Fruit fly (Drosophila melanogaster) whole organism, embryonic: Measurements from ENCODE around the gene Cyp18a1.

ENCODE experiments used
- Aef1 ChIP-seq: fragments of 200-800 bp; sonication (Bioruptor generic); IDR thresholded peaks from 3 replicates; pipeline ENCODE4 v1.3.6; 2022; ENCODE audit warnings: missing biosample characterization, missing genetic modification characterization
- Asciz ChIP-seq: fragments of 200-800 bp; sonication (Bioruptor generic); optimal IDR thresholded peaks from 2 replicates; lab custom pipeline; 2017; ENCODE audit warnings: missing biosample characterization, mild to moderate bottlenecking, missing genetic modification characterization, missing genetic modification reagents
- Bgb ChIP-seq: fragments of 200-800 bp; sonication (Bioruptor generic); IDR thresholded peaks from 2 replicates; pipeline ENCODE4 v1.3.6; 2022; ENCODE audit warnings: missing biosample characterization, missing genetic modification characterization; ENCODE audit not compliant: partially characterized antibody
- Bteb2 ChIP-seq: fragments of 200-800 bp; sonication (Bioruptor generic); optimal IDR thresholded peaks from 2 replicates; lab custom pipeline; 2016; ENCODE audit warnings: missing biosample characterization, missing genetic modification characterization
- C15 ChIP-seq: fragments of 200-800 bp; sonication (Bioruptor generic); IDR thresholded peaks from 3 replicates; pipeline ENCODE4 v1.3.6; 2022; ENCODE audit warnings: missing biosample characterization, missing genetic modification characterization
- CG10267 ChIP-seq: fragments of 200-800 bp; sonication (Bioruptor generic); optimal IDR thresholded peaks from 2 replicates; lab custom pipeline; 2018; ENCODE audit warnings: missing biosample characterization, mild to moderate bottlenecking, missing genetic modification characterization, moderate library complexity
- CG12104 ChIP-seq: fragments of 200-800 bp; sonication (Bioruptor generic); optimal IDR thresholded peaks from 3 replicates; lab custom pipeline; 2016; ENCODE audit warnings: missing biosample characterization, missing genetic modification characterization
- CG14050 ChIP-seq: fragments of 200-800 bp; sonication (Bioruptor generic); IDR thresholded peaks from 3 replicates; pipeline ENCODE4 v1.3.6; 2022; ENCODE audit warnings: missing biosample characterization, missing genetic modification characterization
- CG14441 ChIP-seq: fragments of 200-800 bp; sonication (Bioruptor generic); IDR thresholded peaks from 2 replicates; pipeline ENCODE4 v1.3.6; 2022; ENCODE audit warnings: missing biosample characterization, missing genetic modification characterization
- CG15073 ChIP-seq: fragments of 200-800 bp; sonication (Bioruptor generic); optimal IDR thresholded peaks from 2 replicates; lab custom pipeline; 2016; ENCODE audit warnings: missing biosample characterization, missing genetic modification characterization
- CG17359 ChIP-seq: fragments of 200-800 bp; sonication (Bioruptor generic); optimal IDR thresholded peaks from 3 replicates; lab custom pipeline; 2018; ENCODE audit warnings: missing biosample characterization, mild to moderate bottlenecking, missing genetic modification characterization, moderate library complexity
- CG30431 ChIP-seq: fragments of 200-800 bp; sonication (Bioruptor generic); optimal IDR thresholded peaks from 2 replicates; lab custom pipeline; 2017; ENCODE audit warnings: missing biosample characterization, missing genetic modification characterization
- CG31441 ChIP-seq: fragments of 200-800 bp; sonication (Bioruptor generic); IDR thresholded peaks from 2 replicates; pipeline ENCODE4 v1.3.6; 2022; ENCODE audit warnings: missing biosample characterization, missing genetic modification characterization
- CG3281 ChIP-seq: fragments of 200-800 bp; sonication (Bioruptor generic); optimal IDR thresholded peaks from 3 replicates; lab custom pipeline; 2017; ENCODE audit warnings: missing biosample characterization, mild to moderate bottlenecking, missing genetic modification characterization
- CG33557 ChIP-seq: fragments of 200-800 bp; sonication (Bioruptor generic); optimal IDR thresholded peaks from 2 replicates; lab custom pipeline; 2019; ENCODE audit warnings: missing biosample characterization, mild to moderate bottlenecking, missing genetic modification characterization, moderate library complexity
- CG3726 ChIP-seq: fragments of 200-800 bp; sonication (Bioruptor generic); IDR thresholded peaks from 3 replicates; pipeline ENCODE4, ENCODE4 v1.3.6; 2022; ENCODE audit warnings: missing biosample characterization, missing genetic modification characterization
- CG6175 ChIP-seq: fragments of 200-800 bp; sonication (Bioruptor generic); IDR thresholded peaks from 3 replicates; pipeline ENCODE4 v1.3.6; 2022; ENCODE audit warnings: missing biosample characterization, missing genetic modification characterization
- CG6254 ChIP-seq: fragments of 200-800 bp; sonication (Bioruptor generic); optimal IDR thresholded peaks from 3 replicates; lab custom pipeline; 2017; ENCODE audit warnings: mild to moderate bottlenecking, missing biosample characterization, missing genetic modification reagents, missing genetic modification characterization
- CG6272 ChIP-seq: fragments of 200-800 bp; sonication (Bioruptor generic); IDR thresholded peaks from 2 replicates; pipeline ENCODE4 v1.3.6; 2022; ENCODE audit warnings: missing biosample characterization, missing genetic modification characterization
- CG8281 ChIP-seq: fragments of 200-800 bp; sonication (Bioruptor generic); optimal IDR thresholded peaks from 2 replicates; lab custom pipeline; 2018; ENCODE audit warnings: missing biosample characterization, mild to moderate bottlenecking, missing genetic modification characterization, moderate library complexity
- CG8290 ChIP-seq, 3 experiments: fragments of 200-800 bp; sonication (Bioruptor generic); optimal IDR thresholded peaks; 2 replicates each; lab custom pipeline; 2016 to 2019; ENCODE audit warnings: missing biosample characterization in 3 of 3, missing genetic modification characterization in 3 of 3, mild to moderate bottlenecking in 2 of 3, moderate library complexity in 1 of 3
- CG8765 ChIP-seq: fragments of 200-800 bp; sonication (Bioruptor generic); IDR thresholded peaks from 2 replicates; pipeline ENCODE4 v1.3.6; 2022; ENCODE audit warnings: missing biosample characterization, missing genetic modification characterization
- CG9609 ChIP-seq: fragments of 200-800 bp; sonication (Bioruptor generic); optimal IDR thresholded peaks from 3 replicates; lab custom pipeline; 2016; ENCODE audit warnings: missing biosample characterization, missing genetic modification characterization
- CHES-1-like ChIP-seq: fragments of 200-800 bp; sonication (Bioruptor generic); optimal IDR thresholded peaks from 2 replicates; lab custom pipeline; 2016; ENCODE audit warnings: missing biosample characterization, missing genetic modification characterization
- CTCF ChIP-seq: fragments of 200-800 bp; sonication (Bioruptor generic); optimal IDR thresholded peaks from 2 replicates; lab custom pipeline; 2017; ENCODE audit warnings: missing biosample characterization, mild to moderate bottlenecking, missing genetic modification characterization, moderate library complexity
- Doc3 ChIP-seq: fragments of 200-800 bp; sonication (Bioruptor generic); IDR thresholded peaks from 3 replicates; pipeline ENCODE4 v1.3.6; 2022; ENCODE audit warnings: missing biosample characterization, missing genetic modification characterization; ENCODE audit not compliant: partially characterized antibody
- Ssrp ChIP-seq: fragments of 200-800 bp; sonication (Bioruptor generic); optimal IDR thresholded peaks from 2 replicates; lab custom pipeline; 2018; ENCODE audit warnings: missing biosample characterization, mild to moderate bottlenecking, missing genetic modification characterization, moderate library complexity
- TFAM ChIP-seq: fragments of 200-800 bp; sonication (Bioruptor generic); optimal IDR thresholded peaks from 2 replicates; lab custom pipeline; 2017; ENCODE audit warnings: missing biosample characterization, missing genetic modification characterization, inconsistent platforms
- YL-1 ChIP-seq: fragments of 200-800 bp; sonication (Bioruptor generic); optimal IDR thresholded peaks from 3 replicates; lab custom pipeline; 2017; ENCODE audit warnings: missing biosample characterization, mild to moderate bottlenecking, missing genetic modification characterization
- amos ChIP-seq: fragments of 200-800 bp; sonication (Bioruptor generic); IDR thresholded peaks from 2 replicates; pipeline ENCODE4 v1.3.6; 2022; ENCODE audit warnings: missing biosample characterization, missing genetic modification characterization; ENCODE audit not compliant: partially characterized antibody
- btn ChIP-seq: fragments of 200-800 bp; sonication (Bioruptor generic); optimal IDR thresholded peaks from 2 replicates; lab custom pipeline; 2016; ENCODE audit warnings: missing biosample characterization, missing genetic modification characterization
- ci ChIP-seq: fragments of 200-800 bp; sonication (Bioruptor generic); IDR thresholded peaks from 3 replicates; pipeline ENCODE4 v1.3.6; 2022; ENCODE audit warnings: missing biosample characterization, missing genetic modification characterization
- dpn ChIP-seq, 2 experiments: fragments of 200-800 bp; sonication (Bioruptor generic); optimal IDR thresholded peaks; 3 replicates each; lab custom pipeline; 2016; ENCODE audit warnings: missing biosample characterization in 2 of 2, missing genetic modification characterization in 2 of 2
- emc ChIP-seq: fragments of 200-800 bp; sonication (Bioruptor generic); optimal IDR thresholded peaks from 2 replicates; lab custom pipeline; 2016; ENCODE audit warnings: missing biosample characterization, missing genetic modification characterization
- fd102C ChIP-seq: fragments of 200-800 bp; sonication (Bioruptor generic); optimal IDR thresholded peaks from 2 replicates; lab custom pipeline; 2018; ENCODE audit warnings: missing biosample characterization, mild to moderate bottlenecking, missing genetic modification characterization, moderate library complexity
- gce ChIP-seq: fragments of 200-800 bp; sonication (Bioruptor generic); IDR thresholded peaks from 3 replicates; pipeline ENCODE4 v1.3.6; 2022; ENCODE audit warnings: missing biosample characterization, missing genetic modification characterization
- gcm ChIP-seq: fragments of 200-800 bp; sonication (Bioruptor generic); optimal IDR thresholded peaks from 2 replicates; lab custom pipeline; 2019; ENCODE audit warnings: missing biosample characterization, mild to moderate bottlenecking, missing genetic modification characterization, moderate library complexity
- gro ChIP-seq: fragments of 200-800 bp; sonication (Bioruptor generic); optimal IDR thresholded peaks from 2 replicates; lab custom pipeline; 2016; ENCODE audit warnings: missing biosample characterization, missing genetic modification characterization
- gsb-n ChIP-seq: fragments of 200-800 bp; sonication (Bioruptor generic); optimal IDR thresholded peaks from 3 replicates; lab custom pipeline; 2018; ENCODE audit warnings: missing biosample characterization, mild to moderate bottlenecking, missing genetic modification characterization
- ind ChIP-seq: fragments of 200-800 bp; sonication (Bioruptor generic); optimal IDR thresholded peaks from 3 replicates; lab custom pipeline; 2016; ENCODE audit warnings: missing biosample characterization, missing genetic modification characterization
- maf-S ChIP-seq: fragments of 200-800 bp; sonication (Bioruptor generic); optimal IDR thresholded peaks from 2 replicates; lab custom pipeline; 2016; ENCODE audit warnings: missing biosample characterization, missing genetic modification characterization
- nmo ChIP-seq: fragments of 200-800 bp; sonication (Bioruptor generic); optimal IDR thresholded peaks from 2 replicates; lab custom pipeline; 2018; ENCODE audit warnings: missing biosample characterization, mild to moderate bottlenecking, missing genetic modification characterization, moderate library complexity
- nom ChIP-seq: fragments of 200-800 bp; sonication (Bioruptor generic); optimal IDR thresholded peaks from 2 replicates; lab custom pipeline; 2017; ENCODE audit warnings: missing biosample characterization, missing genetic modification characterization, mild to moderate bottlenecking, moderate library complexity, missing genetic modification reagents
- repo ChIP-seq: fragments of 200-800 bp; sonication (Bioruptor generic); optimal IDR thresholded peaks from 2 replicates; lab custom pipeline; 2016; ENCODE audit warnings: missing biosample characterization, missing genetic modification characterization
- salm ChIP-seq: fragments of 200-800 bp; sonication (Bioruptor generic); optimal IDR thresholded peaks from 2 replicates; lab custom pipeline; 2018; ENCODE audit warnings: missing biosample characterization, mild to moderate bottlenecking, missing genetic modification characterization
- slbo ChIP-seq: fragments of 200-800 bp; sonication (Bioruptor generic); IDR thresholded peaks from 2 replicates; pipeline ENCODE4 v1.3.6; 2022; ENCODE audit warnings: missing biosample characterization, missing genetic modification characterization
- sr ChIP-seq: fragments of 200-800 bp; sonication (Bioruptor generic); IDR thresholded peaks from 3 replicates; pipeline ENCODE4 v1.3.6; 2022; ENCODE audit warnings: missing biosample characterization, missing genetic modification characterization
- tio ChIP-seq: fragments of 200-800 bp; sonication (Bioruptor generic); optimal IDR thresholded peaks from 2 replicates; lab custom pipeline; 2017; ENCODE audit warnings: missing biosample characterization, missing genetic modification characterization, inconsistent platforms
- usp ChIP-seq: fragments of >200 bp; optimal IDR thresholded peaks from 2 replicates; lab custom pipeline; 2017; ENCODE audit warnings: missing biosample characterization, missing genetic modification characterization

Gene Cyp18a1

DNA sequence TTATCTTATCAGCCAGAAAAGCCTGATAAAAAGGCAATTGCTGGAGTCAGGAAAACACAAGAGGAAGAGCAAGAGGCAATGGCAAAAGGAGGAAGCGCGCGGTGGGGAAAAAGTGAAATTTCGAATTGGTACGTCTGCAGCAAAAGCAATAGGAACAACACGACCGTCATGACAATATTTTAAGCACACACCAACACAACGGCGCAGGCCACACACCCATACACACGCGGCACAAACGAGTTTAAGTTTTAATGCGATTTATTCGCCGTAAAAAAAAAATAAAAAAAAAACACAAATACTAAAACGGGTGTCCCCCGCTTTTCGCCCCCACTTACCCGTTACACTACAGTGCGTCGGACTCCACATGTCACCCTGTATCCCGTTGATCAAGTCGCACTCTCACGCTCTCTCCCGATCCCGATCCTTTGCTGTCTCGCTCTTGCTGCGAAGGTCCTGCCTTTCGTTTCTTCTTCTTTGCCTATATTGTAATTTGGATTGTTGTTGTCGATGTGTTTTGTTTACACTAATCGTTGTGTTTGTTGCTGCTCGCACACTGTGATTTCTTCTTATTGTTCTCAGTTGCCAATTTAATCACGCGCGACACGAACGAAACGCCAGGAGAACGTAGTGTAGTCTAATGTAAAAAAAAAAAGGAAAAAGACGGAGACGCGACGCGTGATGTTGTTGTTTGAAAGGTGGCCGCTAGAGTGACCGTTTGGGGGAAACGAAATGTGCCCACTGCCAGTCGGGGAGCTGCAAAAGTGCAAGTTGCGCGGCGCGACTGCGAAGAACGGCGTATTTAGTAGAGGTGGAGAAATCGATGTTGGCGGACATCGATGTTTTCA lies 45.8 kb downstream of the Cyp18a1 start, which contains the start of gene Rip11 (continued):
- TF ChIP-seq usp (GFP tag; lab: Kevin White, UChicago), result no peak
- peak; percentile 16 for TF ChIP-seq maf-S (GFP tag; lab: Kevin White, UChicago)
- TF ChIP-seq dpn (GFP tag; optimal IDR thresholded peaks at IDR 0.05; lab: Kevin White, UChicago), result peak in 1 of 2 experiments; percentile 28
- TF ChIP-seq CG17359 (tag; lab: Kevin White, UChicago), result peak; percentile 47
- peak; percentile 48 for TF ChIP-seq ci (GFP tag; lab: Robert Waterston, UW)
- TF ChIP-seq Bteb2, result peak; percentile 12
- no peak for TF ChIP-seq fd102C (GFP tag; lab: Kevin White, UChicago)
- TF ChIP-seq CG14441 (GFP tag; lab: Robert Waterston, UW), result peak; percentile 39; the same call in 1 of the 2 replicates
- peak; percentile 50 for TF ChIP-seq CHES-1-like (GFP tag; lab: Kevin White, UChicago)
- TF ChIP-seq CG31441, result no peak
- peak; percentile 15 for TF ChIP-seq CG12104 (GFP tag; lab: Kevin White, UChicago)
- peak; percentile 7 for TF ChIP-seq gro (GFP tag; lab: Kevin White, UChicago)
- TF ChIP-seq Asciz (GFP tag; lab: Kevin White, UChicago), result no peak
- TF ChIP-seq Doc3 (GFP tag; lab: Robert Waterston, UW), result no peak
- TF ChIP-seq salm (tag; lab: Kevin White, UChicago), result no peak
- TF ChIP-seq tio, result no peak
- peak; percentile 68 for TF ChIP-seq slbo (GFP tag; lab: Robert Waterston, UW)
- TF ChIP-seq YL-1 (GFP tag; lab: Kevin White, UChicago), result peak; percentile 10
- no peak for TF ChIP-seq TFAM (GFP tag; lab: Kevin White, UChicago)
- TF ChIP-seq CG8281 (tag; lab: Kevin White, UChicago), result no peak
- no peak for TF ChIP-seq ind (GFP tag; lab: Kevin White, UChicago)
- TF ChIP-seq Ssrp (tag; lab: Kevin White, UChicago), result no peak
- no peak for TF ChIP-seq CG3726 (GFP tag; lab: Robert Waterston, UW)
- TF ChIP-seq CG33557 (GFP tag; lab: Kevin White, UChicago), result no peak
- TF ChIP-seq CG8290 (GFP tag; optimal IDR thresholded peaks at IDR 0.05; lab: Kevin White, UChicago), result no peak
- TF ChIP-seq CG8290 (tag; optimal IDR thresholded peaks at IDR 0.05; lab: Kevin White, UChicago), result peak in 1 of 2 experiments; percentile 41
- TF ChIP-seq nmo, result no peak
- TF ChIP-seq Aef1 (GFP tag; lab: Robert Waterston, UW), result peak; percentile 16; the same call in 2 of the 3 replicates
- TF ChIP-seq gce (GFP tag; lab: Robert Waterston, UW), result no peak; the same call in 2 of the 3 replicates
- 0 out of 3 replicates have a peak, but pooled peaks have one; percentile 43 for TF ChIP-seq sr (GFP tag; lab: Robert Waterston, UW)
- TF ChIP-seq CG8765 (GFP tag; lab: Robert Waterston, UW), result 0 out of 2 replicates have a peak, but pooled peaks have one; percentile 21
- peak; percentile 63 for TF ChIP-seq amos (GFP tag; lab: Robert Waterston, UW)
- no peak for TF ChIP-seq C15 (GFP tag; lab: Robert Waterston, UW)
- TF ChIP-seq nom, result peak; percentile 94
- no peak for TF ChIP-seq emc (GFP tag; lab: Kevin White, UChicago)
- no peak for TF ChIP-seq gsb-n (tag; lab: Kevin White, UChicago)
- TF ChIP-seq CG3281 (GFP tag; lab: Kevin White, UChicago), result peak; percentile 9
- no peak for TF ChIP-seq CG30431 (GFP tag; lab: Kevin White, UChicago)
- TF ChIP-seq CTCF (GFP tag; lab: Kevin White, UChicago), result peak; percentile 29
- TF ChIP-seq Bgb, result peak; percentile 53
- TF ChIP-seq btn (GFP tag; lab: Kevin White, UChicago), result no peak
- TF ChIP-seq CG6175 (GFP tag; lab: Robert Waterston, UW), result no peak; the same call in 2 of the 3 replicates
- peak; percentile 26 for TF ChIP-seq CG10267 (tag; lab: Kevin White, UChicago)
- no peak for TF ChIP-seq CG15073
- TF ChIP-seq CG9609, result no peak
- peak; percentile 31 for TF ChIP-seq repo (GFP tag; lab: Kevin White, UChicago)
- TF ChIP-seq CG14050 (GFP tag; lab: Robert Waterston, UW), result no peak
- TF ChIP-seq gcm (GFP tag; lab: Kevin White, UChicago), result no peak
- TF ChIP-seq CG6272 (GFP tag; lab: Robert Waterston, UW), result no peak
- peak; percentile 99 for TF ChIP-seq CG6254 (GFP tag; lab: Kevin White, UChicago)
